Worm (Caenorhabditis elegans) whole organism, L4 larva: ENCODE data around the gene C04B4.4.

Experiments
- F10B5.3 ChIP-seq: sonication (generic microtip); optimal IDR thresholded peaks from 2 replicates; lab custom pipeline; 2016; ENCODE audit warnings: mild to moderate bottlenecking, missing genetic modification characterization, missing compliant biosample characterization
- F37D6.2 ChIP-seq: sonication (generic microtip); optimal IDR thresholded peaks from 2 replicates; lab custom pipeline; 2016; ENCODE audit warnings: mild to moderate bottlenecking, missing genetic modification characterization, missing compliant biosample characterization
- F49E8.2 ChIP-seq: sonication (generic microtip); optimal IDR thresholded peaks from 2 replicates; lab custom pipeline; 2016; ENCODE audit warnings: missing compliant biosample characterization, mild to moderate bottlenecking, missing genetic modification characterization, borderline replicate concordance
- T20F7.1 ChIP-seq: fragments of 200-800 bp; sonication (Bioruptor generic); optimal IDR thresholded peaks from 2 replicates; lab custom pipeline; 2018; ENCODE audit warnings: mild to moderate bottlenecking, missing genetic modification characterization, missing compliant biosample characterization
- T26A8.4 ChIP-seq: fragments of 200-800 bp; sonication (Bioruptor generic); IDR thresholded peaks from 2 replicates; pipeline ENCODE4 v1.3.6; 2022; ENCODE audit warnings: missing genetic modification characterization, missing compliant biosample characterization
- ZK337.2 ChIP-seq: fragments of 200-800 bp; sonication (Bioruptor generic); IDR thresholded peaks from 2 replicates; pipeline ENCODE4 v1.3.6; 2022; ENCODE audit warnings: missing genetic modification reagents, missing genetic modification characterization, missing compliant biosample characterization
- ZK546.5 ChIP-seq, 2 experiments: sonication (generic microtip); optimal IDR thresholded peaks; 2 replicates each; lab custom pipeline; 2017; ENCODE audit warnings: missing biosample characterization in 2 of 2, missing genetic modification characterization in 2 of 2
- ama-1 ChIP-seq: fragments of 150-350 bp; optimal IDR thresholded peaks from 2 replicates; lab custom pipeline; 2014; ENCODE audit warnings: inconsistent platforms, mixed read lengths
- attf-4 ChIP-seq: sonication (generic microtip); optimal IDR thresholded peaks from 3 replicates; lab custom pipeline; 2017; ENCODE audit warnings: missing biosample characterization, missing genetic modification characterization
- ceh-28 ChIP-seq: fragments of 150-350 bp; optimal IDR thresholded peaks from 2 replicates; lab custom pipeline; 2014; ENCODE audit warnings: missing biosample characterization, missing genetic modification reagents, missing genetic modification characterization
- ceh-32 ChIP-seq: sonication (generic microtip); optimal IDR thresholded peaks from 2 replicates; lab custom pipeline; 2016; ENCODE audit warnings: mild to moderate bottlenecking, missing genetic modification characterization, missing compliant biosample characterization; ENCODE audit not compliant: poor library complexity
- ces-1 ChIP-seq: fragments of 150-350 bp; sonication (generic microtip); optimal IDR thresholded peaks from 4 replicates; lab custom pipeline; 2014; ENCODE audit warnings: missing biosample characterization, missing genetic modification reagents, missing genetic modification characterization
- dmd-6 ChIP-seq: fragments of 200-800 bp; sonication (Bioruptor generic); IDR thresholded peaks from 2 replicates; pipeline ENCODE4 v1.3.6; 2022; ENCODE audit warnings: missing genetic modification reagents, missing genetic modification characterization, missing compliant biosample characterization
- dmd-8 ChIP-seq: fragments of 200-800 bp; sonication (Bioruptor generic); IDR thresholded peaks from 2 replicates; pipeline ENCODE4 v1.3.6; 2022; ENCODE audit warnings: missing genetic modification characterization, missing compliant biosample characterization
- dmd-9 ChIP-seq: fragments of 200-800 bp; sonication (Bioruptor generic); IDR thresholded peaks from 2 replicates; pipeline ENCODE4 v1.3.6; 2022; ENCODE audit warnings: missing genetic modification reagents, missing genetic modification characterization, missing compliant biosample characterization
- dpl-1 ChIP-seq: fragments of 150-350 bp; optimal IDR thresholded peaks from 2 replicates; lab custom pipeline; 2014; ENCODE audit warnings: missing biosample characterization, missing genetic modification reagents, missing genetic modification characterization
- dve-1 ChIP-seq: sonication (generic microtip); optimal IDR thresholded peaks from 2 replicates; lab custom pipeline; 2017; ENCODE audit warnings: antibody characterized with exemption, mild to moderate bottlenecking, missing genetic modification characterization, missing compliant biosample characterization; ENCODE audit not compliant: insufficient read depth
- egl-27 ChIP-seq: sonication (generic microtip); optimal IDR thresholded peaks from 3 replicates; lab custom pipeline; 2017; ENCODE audit warnings: missing biosample characterization, missing genetic modification reagents, missing genetic modification characterization
- egl-43 ChIP-seq: fragments of 200-800 bp; sonication (Bioruptor generic); IDR thresholded peaks from 2 replicates; pipeline ENCODE4 v1.3.6; 2022; ENCODE audit warnings: missing genetic modification reagents, missing genetic modification characterization, missing compliant biosample characterization
- hif-1 ChIP-seq, 2 experiments: sonication (generic microtip); optimal IDR thresholded peaks; 2 replicates each; lab custom pipeline; 2016 to 2017; ENCODE audit warnings: missing compliant biosample characterization in 2 of 2, missing genetic modification characterization in 2 of 2, missing genetic modification reagents in 2 of 2, missing genotype in 2 of 2, mild to moderate bottlenecking in 1 of 2
- hmg-1.1 ChIP-seq: fragments of 200-800 bp; sonication (Bioruptor generic); IDR thresholded peaks from 2 replicates; pipeline ENCODE4 v1.3.6; 2022; ENCODE audit warnings: missing genetic modification reagents, missing genetic modification characterization, missing compliant biosample characterization
- lin-15B ChIP-seq: fragments of 150-350 bp; sonication (generic microtip); optimal IDR thresholded peaks from 3 replicates; lab custom pipeline; 2014; ENCODE audit warnings: missing biosample characterization, missing genetic modification characterization
- madf-9 ChIP-seq: fragments of 200-800 bp; sonication (Bioruptor generic); conservative IDR thresholded peaks from 2 replicates; pipeline ENCODE4 v1.3.6; 2022; ENCODE audit warnings: missing genetic modification reagents, missing genetic modification characterization, missing compliant biosample characterization
- mep-1 ChIP-seq: fragments of 150-350 bp; sonication (generic microtip); optimal IDR thresholded peaks from 3 replicates; lab custom pipeline; 2014; ENCODE audit warnings: missing biosample characterization, missing genetic modification characterization
- nhr-111 ChIP-seq: fragments of 200-800 bp; sonication (Bioruptor generic); optimal IDR thresholded peaks from 2 replicates; lab custom pipeline; 2018; ENCODE audit warnings: mild to moderate bottlenecking, missing genetic modification characterization, missing compliant biosample characterization
- nhr-25 ChIP-seq: sonication (generic microtip); optimal IDR thresholded peaks from 2 replicates; lab custom pipeline; 2017; ENCODE audit warnings: missing genetic modification characterization, mild to moderate bottlenecking, missing compliant biosample characterization, antibody characterized with exemption, moderate library complexity, borderline replicate concordance; ENCODE audit not compliant: insufficient read depth
- nhr-6 ChIP-seq: fragments of 150-350 bp; optimal IDR thresholded peaks from 2 replicates; lab custom pipeline; 2014; ENCODE audit warnings: missing biosample characterization, missing genetic modification characterization
- nhr-77 ChIP-seq: fragments of 150-350 bp; optimal IDR thresholded peaks from 2 replicates; lab custom pipeline; 2014; ENCODE audit warnings: missing biosample characterization, missing genetic modification characterization
- php-3 ChIP-seq: fragments of 200-800 bp; sonication (Bioruptor generic); IDR thresholded peaks from 2 replicates; pipeline ENCODE4 v1.3.6; 2022; ENCODE audit warnings: missing genetic modification reagents, missing genetic modification characterization, missing compliant biosample characterization
- pqm-1 ChIP-seq: sonication (generic microtip); optimal IDR thresholded peaks from 2 replicates; lab custom pipeline; 2017; ENCODE audit warnings: missing biosample characterization, missing genetic modification characterization
- rbr-2 ChIP-seq: sonication (generic microtip); optimal IDR thresholded peaks from 2 replicates; lab custom pipeline; 2016; ENCODE audit warnings: missing genotype, missing genetic modification characterization, missing compliant biosample characterization
- set-16 ChIP-seq: fragments of 200-800 bp; sonication (Bioruptor generic); IDR thresholded peaks from 2 replicates; pipeline ENCODE4 v1.3.6; 2022; ENCODE audit warnings: missing genetic modification reagents, missing genetic modification characterization, missing compliant biosample characterization
- skn-1 ChIP-seq: fragments of 150-350 bp; optimal IDR thresholded peaks from 2 replicates; lab custom pipeline; 2014; ENCODE audit warnings: missing biosample characterization, missing genetic modification characterization
- snpc-1.2 ChIP-seq: fragments of 200-800 bp; sonication (Bioruptor generic); IDR thresholded peaks from 2 replicates; pipeline ENCODE4 v1.3.6; 2022; ENCODE audit warnings: missing genetic modification reagents, missing genetic modification characterization, missing compliant biosample characterization
- spr-1 ChIP-seq: sonication (generic microtip); optimal IDR thresholded peaks from 2 replicates; lab custom pipeline; 2016; ENCODE audit warnings: mild to moderate bottlenecking, missing genetic modification characterization, missing compliant biosample characterization
- tra-1 ChIP-seq: fragments of 200-800 bp; sonication (Bioruptor generic); IDR thresholded peaks from 2 replicates; pipeline ENCODE4 v1.3.6; 2022; ENCODE audit warnings: missing genetic modification reagents, missing genetic modification characterization, missing compliant biosample characterization
- unc-130 ChIP-seq: sonication (generic microtip); optimal IDR thresholded peaks from 2 replicates; lab custom pipeline; 2016; ENCODE audit warnings: missing genetic modification reagents, missing genetic modification characterization, missing compliant biosample characterization
- unc-62 ChIP-seq, 3 experiments: fragments of 150-350 bp in 1 of 3; sonication (generic microtip); optimal IDR thresholded peaks in 2 of 3; peaks in 1 of 3; 1 replicate in 1 of 3; 2 replicates in 2 of 3; lab custom pipeline; 2014 to 2017; ENCODE audit warnings: missing biosample characterization in 3 of 3, missing genetic modification characterization in 3 of 3, missing genetic modification reagents in 3 of 3, missing genotype in 1 of 3
- vab-7 ChIP-seq: fragments of 200-800 bp; sonication (Bioruptor generic); IDR thresholded peaks from 2 replicates; pipeline ENCODE4 v1.3.6; 2022; ENCODE audit warnings: missing genetic modification reagents, missing genetic modification characterization, missing compliant biosample characterization
- zip-11 ChIP-seq: fragments of 200-800 bp; sonication (Bioruptor generic); IDR thresholded peaks from 2 replicates; pipeline ENCODE4 v1.3.6; 2022; ENCODE audit warnings: missing genetic modification characterization, missing compliant biosample characterization

The C04B4.4 gene

ce11 chrX:12320737-12321136 lies 30.1 kb downstream of the C04B4.4 start, which contains the start of gene ceh-40:
ceh-40 (minus strand) TSS chrX:12320777.
- TF ChIP-seq attf-4 (no peak), unc-62 (GFP tag; optimal IDR thresholded peaks at IDR 0.05 in 1 of 2; lab: Kevin White, UChicago) (peak in 1 of 2 experiments; percentile 48), unc-62 (tag; optimal IDR thresholded peaks at IDR 0.05; lab: Kevin White, UChicago) (no peak), unc-130 (no peak)

- no peak for TF ChIP-seq lin-15B (tag; lab: Kevin White, UChicago)
- TF ChIP-seq skn-1 (tag; lab: Kevin White, UChicago), result no peak
- no peak for TF ChIP-seq nhr-111 (GFP tag; lab: Kevin White, UChicago)
- no peak for TF ChIP-seq dve-1 (tag; lab: Kevin White, UChicago)
- TF ChIP-seq ces-1 (GFP tag; lab: Kevin White, UChicago), result no peak
- TF ChIP-seq F49E8.2 (tag; lab: Kevin White, UChicago), result no peak
- TF ChIP-seq zip-11 (GFP tag; lab: Robert Waterston, UW), result no peak
- TF ChIP-seq ZK546.5 (tag; optimal IDR thresholded peaks at IDR 0.05; lab: Kevin White, UChicago), result no peak
- no peak for TF ChIP-seq php-3 (GFP tag; lab: Robert Waterston, UW)
- TF ChIP-seq ceh-28, result no peak
- no peak for TF ChIP-seq ZK337.2 (GFP tag; lab: Robert Waterston, UW)
- no peak for TF ChIP-seq ama-1 (lab: Kevin White, UChicago)
- TF ChIP-seq F37D6.2 (tag; lab: Kevin White, UChicago), result no peak
- TF ChIP-seq pqm-1, result no peak
- no peak for TF ChIP-seq egl-43 (GFP tag; lab: Robert Waterston, UW)
- TF ChIP-seq hif-1 (tag; optimal IDR thresholded peaks at IDR 0.05; lab: Kevin White, UChicago), result no peak
- no peak for TF ChIP-seq mep-1 (tag; lab: Kevin White, UChicago)
- TF ChIP-seq nhr-6 (tag; lab: Kevin White, UChicago), result no peak
Observed at ce11 chrX:12321357-12321756, 30.7 kb downstream of the C04B4.4 start, which contains the start of gene F17A2.13. F17A2.13 (plus strand) TSS chrX:12321657.

- TF ChIP-seq egl-27, result no peak
- TF ChIP-seq nhr-77 (tag; lab: Kevin White, UChicago), result no peak
- TF ChIP-seq ama-1 (lab: Kevin White, UChicago), result no peak
- TF ChIP-seq set-16 (GFP tag; lab: Robert Waterston, UW), result no peak
- no peak for TF ChIP-seq dpl-1
- no peak for TF ChIP-seq nhr-25 (tag; lab: Kevin White, UChicago)
Observed at ce11 chrX:12323439-12323838, 32.8 kb downstream of the C04B4.4 start, which contains the start of gene srd-40. srd-40 (plus strand) TSS chrX:12323739.

ce11 chrX:12326424-12326823 lies 35.8 kb downstream of the C04B4.4 start, which contains the start of gene srd-41:
srd-41 (plus strand) TSS chrX:12326724.
- TF ChIP-seq dmd-6 (no peak), hmg-1.1 (GFP tag; lab: Robert Waterston, UW) (no peak), snpc-1.2 (no peak), skn-1 (tag; lab: Kevin White, UChicago) (no peak), dmd-8 (GFP tag; lab: Robert Waterston, UW) (no peak), ceh-32 (tag; lab: Kevin White, UChicago) (no peak), T20F7.1 (GFP tag; lab: Kevin White, UChicago) (no peak), T26A8.4 (GFP tag; lab: Robert Waterston, UW) (no peak), rbr-2 (tag; lab: Kevin White, UChicago) (no peak), tra-1 (GFP tag; lab: Robert Waterston, UW) (no peak), nhr-25 (tag; lab: Kevin White, UChicago) (no peak), spr-1 (tag; lab: Kevin White, UChicago) (no peak), attf-4 (no peak), ZK337.2 (GFP tag; lab: Robert Waterston, UW) (no peak), nhr-111 (GFP tag; lab: Kevin White, UChicago) (no peak), F10B5.3 (tag; lab: Kevin White, UChicago) (no peak), vab-7 (GFP tag; lab: Robert Waterston, UW) (no peak), dmd-9 (GFP tag; lab: Robert Waterston, UW) (no peak), madf-9 (GFP tag; lab: Robert Waterston, UW) (no peak)
